Fruit fly (Drosophila melanogaster) whole organism, embryonic: ENCODE measurements around the gene CG1774.

Experiments
- BEAF-32 ChIP-seq: fragments of 200-800 bp; sonication (Bioruptor generic); optimal IDR thresholded peaks from 3 replicates; lab custom pipeline; 2017; ENCODE audit warnings: missing biosample characterization, missing genetic modification characterization, mild to moderate bottlenecking, moderate library complexity, missing genetic modification reagents
- CG10366 ChIP-seq: fragments of 200-800 bp; sonication (Bioruptor generic); IDR thresholded peaks from 2 replicates; pipeline ENCODE4 v1.3.6; 2022; ENCODE audit warnings: missing biosample characterization, missing genetic modification characterization
- CG11093 ChIP-seq: fragments of 200-800 bp; sonication (Bioruptor generic); IDR thresholded peaks from 3 replicates; pipeline ENCODE4 v1.3.6; 2022; ENCODE audit warnings: missing biosample characterization, missing genetic modification characterization
- CG12071 ChIP-seq: fragments of 200-800 bp; sonication (Bioruptor generic); optimal IDR thresholded peaks from 3 replicates; lab custom pipeline; 2018; ENCODE audit warnings: missing biosample characterization, mild to moderate bottlenecking, missing genetic modification characterization
- CG13894 ChIP-seq: fragments of 200-800 bp; sonication (Bioruptor generic); optimal IDR thresholded peaks from 3 replicates; lab custom pipeline; 2018; ENCODE audit warnings: missing biosample characterization, mild to moderate bottlenecking, missing genetic modification characterization, moderate library complexity
- CG1603 ChIP-seq: fragments of 200-800 bp; sonication (Bioruptor generic); optimal IDR thresholded peaks from 2 replicates; lab custom pipeline; 2019; ENCODE audit warnings: missing biosample characterization, mild to moderate bottlenecking, missing genetic modification characterization, moderate library complexity
- CG32772 ChIP-seq: fragments of 200-800 bp; sonication (Bioruptor generic); IDR thresholded peaks from 2 replicates; pipeline ENCODE4 v1.3.6; 2022; ENCODE audit warnings: missing biosample characterization, missing genetic modification characterization
- CG7745 ChIP-seq: fragments of 200-800 bp; sonication (Bioruptor generic); optimal IDR thresholded peaks from 2 replicates; lab custom pipeline; 2018; ENCODE audit warnings: missing biosample characterization, mild to moderate bottlenecking, missing genetic modification characterization, moderate library complexity
- CG8089 ChIP-seq: fragments of 200-800 bp; sonication (Bioruptor generic); optimal IDR thresholded peaks from 3 replicates; lab custom pipeline; 2016; ENCODE audit warnings: missing biosample characterization, missing genetic modification characterization
- CG8281 ChIP-seq: fragments of 200-800 bp; sonication (Bioruptor generic); optimal IDR thresholded peaks from 2 replicates; lab custom pipeline; 2018; ENCODE audit warnings: missing biosample characterization, mild to moderate bottlenecking, missing genetic modification characterization, moderate library complexity
- Camta ChIP-seq: fragments of 200-800 bp; sonication (Bioruptor generic); optimal IDR thresholded peaks from 2 replicates; lab custom pipeline; 2016; ENCODE audit warnings: missing biosample characterization, missing genetic modification characterization
- Dad ChIP-seq: fragments of 200-800 bp; sonication (Bioruptor generic); optimal IDR thresholded peaks from 3 replicates; lab custom pipeline; 2016; ENCODE audit warnings: missing biosample characterization, missing genetic modification characterization
- Dbx ChIP-seq: fragments of 200-800 bp; sonication (Bioruptor generic); IDR thresholded peaks from 3 replicates; pipeline ENCODE4 v1.3.6; 2022; ENCODE audit warnings: missing biosample characterization, missing genetic modification characterization
- Doc2 ChIP-seq: fragments of 200-800 bp; sonication (Bioruptor generic); IDR thresholded peaks from 2 replicates; pipeline ENCODE4 v1.3.6; 2022; ENCODE audit warnings: missing biosample characterization, missing genetic modification characterization
- Max ChIP-seq: fragments of 200-800 bp; sonication (Bioruptor generic); optimal IDR thresholded peaks from 2 replicates; lab custom pipeline; 2016; ENCODE audit warnings: missing biosample characterization, mild to moderate bottlenecking, missing genetic modification characterization
- NFAT ChIP-seq: fragments of 200-800 bp; sonication (Bioruptor generic); IDR thresholded peaks from 2 replicates; pipeline ENCODE4 v1.3.6; 2022; ENCODE audit warnings: missing biosample characterization, missing genetic modification characterization
- NfI ChIP-seq: fragments of 200-800 bp; sonication (Bioruptor generic); optimal IDR thresholded peaks from 3 replicates; lab custom pipeline; 2018; ENCODE audit warnings: missing biosample characterization, mild to moderate bottlenecking, missing genetic modification characterization, moderate library complexity
- Optix ChIP-seq: fragments of 200-800 bp; sonication (Bioruptor generic); IDR thresholded peaks from 3 replicates; pipeline ENCODE4 v1.3.6; 2022; ENCODE audit warnings: missing biosample characterization, missing genetic modification characterization
- PHDP ChIP-seq: fragments of 200-800 bp; sonication (Bioruptor generic); optimal IDR thresholded peaks from 3 replicates; lab custom pipeline; 2018; ENCODE audit warnings: missing biosample characterization, mild to moderate bottlenecking, missing genetic modification characterization, moderate library complexity
- Sox100B ChIP-seq: fragments of 200-800 bp; sonication (Bioruptor generic); optimal IDR thresholded peaks from 3 replicates; lab custom pipeline; 2018; ENCODE audit warnings: missing biosample characterization, mild to moderate bottlenecking, missing genetic modification characterization
- Xrp1 ChIP-seq: fragments of 200-800 bp; sonication (Bioruptor generic); IDR thresholded peaks from 2 replicates; pipeline ENCODE4 v1.3.6; 2022; ENCODE audit warnings: missing biosample characterization, missing genetic modification characterization
- ash1 ChIP-seq: fragments of 200-800 bp; sonication (Bioruptor generic); optimal IDR thresholded peaks from 2 replicates; lab custom pipeline; 2018; ENCODE audit warnings: missing biosample characterization, mild to moderate bottlenecking, missing genetic modification characterization
- chif ChIP-seq, 2 experiments: fragments of 200-800 bp; sonication (Bioruptor generic); optimal IDR thresholded peaks; 3 replicates each; lab custom pipeline; 2016; ENCODE audit warnings: missing biosample characterization in 2 of 2, missing genetic modification characterization in 2 of 2
- ci ChIP-seq: fragments of 200-800 bp; sonication (Bioruptor generic); IDR thresholded peaks from 3 replicates; pipeline ENCODE4 v1.3.6; 2022; ENCODE audit warnings: missing biosample characterization, missing genetic modification characterization
- crp ChIP-seq, 2 experiments: fragments of 200-800 bp; sonication (Bioruptor generic); optimal IDR thresholded peaks; 2 replicates in 1 of 2; 3 replicates in 1 of 2; lab custom pipeline; 2017; ENCODE audit warnings: missing biosample characterization in 2 of 2, missing genetic modification characterization in 2 of 2, mild to moderate bottlenecking in 1 of 2, moderate library complexity in 1 of 2
- danr ChIP-seq: fragments of 200-800 bp; sonication (Bioruptor generic); IDR thresholded peaks from 2 replicates; pipeline ENCODE4 v1.3.6; 2022; ENCODE audit warnings: missing biosample characterization, missing genetic modification characterization
- fd96Cb ChIP-seq: fragments of 200-800 bp; sonication (Bioruptor generic); optimal IDR thresholded peaks from 2 replicates; lab custom pipeline; 2018; ENCODE audit warnings: missing biosample characterization, mild to moderate bottlenecking, missing genetic modification characterization, moderate library complexity
- fu2 ChIP-seq: fragments of 200-800 bp; sonication (Bioruptor generic); optimal IDR thresholded peaks from 2 replicates; lab custom pipeline; 2016; ENCODE audit warnings: missing biosample characterization, missing genetic modification characterization
- h ChIP-seq: fragments of >200 bp; optimal IDR thresholded peaks from 2 replicates; lab custom pipeline; 2017
- hkb ChIP-seq, 2 experiments: fragments of 200-800 bp in 1 of 2; fragments of >200 bp in 1 of 2; sonication (Bioruptor generic) in 1 of 2; IDR thresholded peaks in 1 of 2; optimal IDR thresholded peaks in 1 of 2; 2 replicates each; pipeline versions ENCODE4 v1.3.6 to Lab custom; 2017 to 2022; ENCODE audit warnings: missing biosample characterization in 1 of 2, missing genetic modification characterization in 1 of 2
- jigr1 ChIP-seq: fragments of 200-800 bp; sonication (Bioruptor generic); IDR thresholded peaks from 3 replicates; pipeline ENCODE4 v1.3.6; 2022; ENCODE audit warnings: missing biosample characterization, missing genetic modification characterization
- lbe ChIP-seq: fragments of 200-800 bp; sonication (Bioruptor generic); optimal IDR thresholded peaks from 2 replicates; lab custom pipeline; 2016; ENCODE audit warnings: missing biosample characterization, mild to moderate bottlenecking, missing genetic modification characterization
- lola ChIP-seq, 3 experiments: fragments of >200 bp in 2 of 3; fragments of 200-800 bp in 1 of 3; sonication (Bioruptor generic) in 1 of 3; optimal IDR thresholded peaks; 2 replicates each; lab custom pipeline; 2017 to 2019; ENCODE audit warnings: missing biosample characterization in 3 of 3, missing genetic modification characterization in 3 of 3, mild to moderate bottlenecking in 1 of 3, moderate library complexity in 1 of 3
- mirr ChIP-seq: fragments of 200-800 bp; sonication (Bioruptor generic); optimal IDR thresholded peaks from 3 replicates; lab custom pipeline; 2018; ENCODE audit warnings: missing biosample characterization, mild to moderate bottlenecking, missing genetic modification characterization
- repo ChIP-seq: fragments of 200-800 bp; sonication (Bioruptor generic); optimal IDR thresholded peaks from 2 replicates; lab custom pipeline; 2016; ENCODE audit warnings: missing biosample characterization, missing genetic modification characterization
- sisA ChIP-seq: fragments of 200-800 bp; sonication (Bioruptor generic); IDR thresholded peaks from 2 replicates; pipeline ENCODE4 v1.3.6; 2022; ENCODE audit warnings: missing biosample characterization, missing genetic modification characterization
- tna ChIP-seq: fragments of 200-800 bp; sonication (Bioruptor generic); IDR thresholded peaks from 2 replicates; pipeline ENCODE4 v1.3.6; 2022; ENCODE audit warnings: missing biosample characterization, missing genetic modification characterization; ENCODE audit not compliant: partially characterized antibody
- vvl ChIP-seq: fragments of 200-800 bp; sonication (Bioruptor generic); IDR thresholded peaks from 2 replicates; pipeline ENCODE4 v1.3.6; 2022; ENCODE audit warnings: missing biosample characterization, missing genetic modification characterization
- wdn ChIP-seq: fragments of 200-800 bp; sonication (Bioruptor generic); IDR thresholded peaks from 2 replicates; pipeline ENCODE4 v1.3.6; 2022; ENCODE audit warnings: missing biosample characterization, missing genetic modification characterization

CG1774 gene

DNA sequence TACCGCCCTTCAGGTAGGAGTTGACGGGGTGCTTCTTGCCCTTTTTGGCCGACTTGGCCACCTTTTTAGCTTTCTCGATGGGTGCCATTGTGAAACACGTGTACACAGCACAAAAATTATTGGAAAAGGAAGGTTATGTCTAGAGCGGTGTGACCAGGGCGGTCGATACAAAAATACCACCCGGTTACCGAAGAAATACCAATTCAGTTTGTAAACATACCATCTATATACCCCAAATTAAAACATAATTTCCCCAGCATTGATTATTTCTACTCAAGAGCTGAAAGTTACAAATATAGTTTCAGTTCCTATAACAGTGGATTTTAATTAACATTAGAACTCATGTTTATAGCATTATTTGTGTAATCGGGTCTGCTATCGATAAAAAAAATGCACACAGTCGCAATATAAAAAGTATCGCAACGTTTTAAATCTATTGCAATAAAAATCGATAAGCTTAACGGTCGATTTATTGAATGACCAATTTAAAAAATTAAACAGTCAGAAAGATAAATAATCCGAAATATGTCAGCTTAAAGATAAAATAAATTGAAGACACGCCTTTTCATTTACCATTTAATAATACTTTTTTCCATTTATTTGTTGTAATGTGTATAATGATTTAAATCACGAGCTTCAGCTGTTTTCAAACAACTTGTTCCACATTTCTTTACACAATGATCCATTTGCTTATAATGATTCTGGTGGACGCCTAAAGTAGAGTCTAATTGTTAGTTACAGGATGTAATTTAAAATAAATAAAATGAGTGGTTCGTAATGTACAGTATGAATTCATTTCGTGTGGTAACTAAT lies 3.7 kb downstream of the CG1774 start, which contains the start of gene RpL6 (continued):
- TF ChIP-seq wdn: no peak
- TF ChIP-seq Doc2: no peak
- TF ChIP-seq CG12071: no peak
- TF ChIP-seq CG10366 (GFP tag; lab: Robert Waterston, UW): no peak
- TF ChIP-seq vvl (GFP tag; lab: Robert Waterston, UW): 0 out of 2 replicates have a peak, but pooled peaks have one; percentile 7
- TF ChIP-seq CG32772: no peak
- no peak for TF ChIP-seq CG8089 (GFP tag; lab: Kevin White, UChicago)
- no peak; the same call in 2 of the 3 replicates for TF ChIP-seq Dbx
- TF ChIP-seq NFAT (GFP tag; lab: Robert Waterston, UW): no peak
- TF ChIP-seq fd96Cb (tag; lab: Kevin White, UChicago): no peak
- no peak for TF ChIP-seq lbe (GFP tag; lab: Kevin White, UChicago)
- no peak for TF ChIP-seq hkb (optimal IDR thresholded peaks at IDR 0.05; lab: Kevin White, UChicago)
- no peak for TF ChIP-seq hkb (GFP tag; IDR thresholded peaks at IDR 0.05; lab: Robert Waterston, UW)
- TF ChIP-seq h (lab: Kevin White, UChicago): no peak
- no peak for TF ChIP-seq CG7745
- peak; percentile 7; the same call in 1 of the 2 replicates for TF ChIP-seq Xrp1 (GFP tag; lab: Robert Waterston, UW)
- peak; percentile 92 for TF ChIP-seq Max (GFP tag; lab: Kevin White, UChicago)
- TF ChIP-seq PHDP (tag; lab: Kevin White, UChicago): no peak
- TF ChIP-seq CG8281 (tag; lab: Kevin White, UChicago): no peak
- peak; percentile 15 for TF ChIP-seq Camta (GFP tag; lab: Kevin White, UChicago)
- peak; percentile 30 for TF ChIP-seq CG13894 (tag; lab: Kevin White, UChicago)
- no peak for TF ChIP-seq repo (GFP tag; lab: Kevin White, UChicago)
- TF ChIP-seq jigr1 (GFP tag; lab: Robert Waterston, UW): no peak
- no peak for TF ChIP-seq Optix
- no peak for TF ChIP-seq CG11093 (GFP tag; lab: Robert Waterston, UW)
- peak; percentile 60 for TF ChIP-seq CG1603
- TF ChIP-seq mirr (GFP tag; lab: Kevin White, UChicago): peak; percentile 58
- no peak; the same call in 1 of the 2 replicates for TF ChIP-seq tna (GFP tag; lab: Robert Waterston, UW)
- no peak for TF ChIP-seq ash1
- TF ChIP-seq Dad: no peak
- peak; percentile 84 for TF ChIP-seq BEAF-32 (GFP tag; lab: Kevin White, UChicago)
- no peak for TF ChIP-seq fu2 (GFP tag; lab: Kevin White, UChicago)
- no peak for TF ChIP-seq crp (GFP tag; optimal IDR thresholded peaks at IDR 0.05; lab: Kevin White, UChicago)
- TF ChIP-seq Sox100B (GFP tag; lab: Kevin White, UChicago): no peak
- TF ChIP-seq ci: no peak
- TF ChIP-seq sisA (GFP tag; lab: Robert Waterston, UW): no peak
- TF ChIP-seq lola (GFP tag; optimal IDR thresholded peaks at IDR 0.05; lab: Kevin White, UChicago): peak in 1 of 3 experiments; percentile 13
- TF ChIP-seq chif (GFP tag; optimal IDR thresholded peaks at IDR 0.05; lab: Kevin White, UChicago): no peak
- TF ChIP-seq NfI (GFP tag; lab: Kevin White, UChicago): no peak
- TF ChIP-seq danr (GFP tag; lab: Robert Waterston, UW): no peak
